Fruit fly (Drosophila melanogaster) whole organism, embryonic: ENCODE results near the gene pug.
A peak's percentile ranks its signal among the peaks of the same experiment; 100 is the strongest.

ENCODE experiments used
- Adf1 ChIP-seq: fragments of 200-800 bp; sonication (Bioruptor generic); IDR thresholded peaks from 2 replicates; pipeline ENCODE4 v1.3.6; 2022; ENCODE audit warnings: missing biosample characterization, missing genetic modification characterization
- Aef1 ChIP-seq: fragments of 200-800 bp; sonication (Bioruptor generic); IDR thresholded peaks from 3 replicates; pipeline ENCODE4 v1.3.6; 2022; ENCODE audit warnings: missing biosample characterization, missing genetic modification characterization
- Awh ChIP-seq: fragments of 200-800 bp; sonication (Bioruptor generic); IDR thresholded peaks from 2 replicates; pipeline ENCODE4, ENCODE4 v1.3.6; 2022; ENCODE audit warnings: missing biosample characterization, missing genetic modification characterization
- CG10979 ChIP-seq: fragments of 200-800 bp; sonication (Bioruptor generic); optimal IDR thresholded peaks from 2 replicates; lab custom pipeline; 2018; ENCODE audit warnings: missing biosample characterization, mild to moderate bottlenecking, missing genetic modification characterization, moderate library complexity
- CG12236 ChIP-seq: fragments of 200-800 bp; sonication (Bioruptor generic); optimal IDR thresholded peaks from 2 replicates; lab custom pipeline; 2016; ENCODE audit warnings: missing biosample characterization, missing genetic modification characterization
- CG1233 ChIP-seq: fragments of 200-800 bp; sonication (Bioruptor generic); optimal IDR thresholded peaks from 4 replicates; lab custom pipeline; 2018; ENCODE audit warnings: missing biosample characterization, mild to moderate bottlenecking, missing genetic modification characterization
- CG12744 ChIP-seq: fragments of 200-800 bp; sonication (Bioruptor generic); optimal IDR thresholded peaks from 2 replicates; lab custom pipeline; 2016; ENCODE audit warnings: missing biosample characterization, missing genetic modification characterization
- CG17385 ChIP-seq: fragments of 200-800 bp; sonication (Bioruptor generic); optimal IDR thresholded peaks from 3 replicates; lab custom pipeline; 2018; ENCODE audit warnings: missing biosample characterization, mild to moderate bottlenecking, missing genetic modification characterization
- CG17568 ChIP-seq: fragments of 200-800 bp; sonication (Bioruptor generic); optimal IDR thresholded peaks from 2 replicates; lab custom pipeline; 2018; ENCODE audit warnings: missing biosample characterization, mild to moderate bottlenecking, missing genetic modification characterization, moderate library complexity
- CG18599 ChIP-seq: fragments of 200-800 bp; sonication (Bioruptor generic); optimal IDR thresholded peaks from 3 replicates; lab custom pipeline; 2017; ENCODE audit warnings: missing biosample characterization, missing genetic modification characterization, mild to moderate bottlenecking, moderate library complexity, missing genetic modification reagents
- CG2129 ChIP-seq: fragments of 200-800 bp; sonication (Bioruptor generic); IDR thresholded peaks from 2 replicates; pipeline ENCODE4 v1.3.6; 2022; ENCODE audit warnings: missing biosample characterization, missing genetic modification characterization; ENCODE audit not compliant: partially characterized antibody
- CG30020 ChIP-seq: fragments of 200-800 bp; optimal IDR thresholded peaks from 2 replicates; lab custom pipeline; 2019; ENCODE audit warnings: missing biosample characterization, mild to moderate bottlenecking, missing genetic modification characterization, moderate library complexity
- CG3065 ChIP-seq: fragments of 200-800 bp; sonication (Bioruptor generic); optimal IDR thresholded peaks from 2 replicates; lab custom pipeline; 2016; ENCODE audit warnings: missing biosample characterization, missing genetic modification characterization
- CG32532 ChIP-seq: fragments of 200-800 bp; sonication (Bioruptor generic); IDR thresholded peaks from 2 replicates; pipeline ENCODE4 v1.3.6; 2022; ENCODE audit warnings: missing biosample characterization, missing genetic modification characterization
- CG3726 ChIP-seq: fragments of 200-800 bp; sonication (Bioruptor generic); IDR thresholded peaks from 3 replicates; pipeline ENCODE4, ENCODE4 v1.3.6; 2022; ENCODE audit warnings: missing biosample characterization, missing genetic modification characterization
- CG4360 ChIP-seq: fragments of 200-800 bp; sonication (Bioruptor generic); IDR thresholded peaks from 2 replicates; pipeline ENCODE4 v1.3.6; 2022; ENCODE audit warnings: missing biosample characterization, missing genetic modification characterization
- CG5245 ChIP-seq: fragments of 200-800 bp; sonication (Bioruptor generic); optimal IDR thresholded peaks from 3 replicates; lab custom pipeline; 2016; ENCODE audit warnings: missing biosample characterization, missing genetic modification characterization
- CG5953 ChIP-seq: fragments of 200-800 bp; sonication (Bioruptor generic); IDR thresholded peaks from 2 replicates; pipeline ENCODE4 v1.3.6; 2022; ENCODE audit warnings: missing biosample characterization, missing genetic modification characterization
- CG6654 ChIP-seq: fragments of 200-800 bp; sonication (Bioruptor generic); optimal IDR thresholded peaks from 2 replicates; lab custom pipeline; 2017; ENCODE audit warnings: missing biosample characterization, mild to moderate bottlenecking, missing genetic modification characterization
- CG6854 ChIP-seq: fragments of 200-800 bp; sonication (Bioruptor generic); optimal IDR thresholded peaks from 3 replicates; lab custom pipeline; 2017; ENCODE audit warnings: missing biosample characterization, mild to moderate bottlenecking, missing genetic modification characterization
- CG7963 ChIP-seq: fragments of 200-800 bp; sonication (Bioruptor generic); IDR thresholded peaks from 3 replicates; pipeline ENCODE4 v1.3.6; 2022; ENCODE audit warnings: missing biosample characterization, missing genetic modification characterization; ENCODE audit not compliant: partially characterized antibody
- CG9727 ChIP-seq: fragments of 200-800 bp; sonication (Bioruptor generic); optimal IDR thresholded peaks from 3 replicates; lab custom pipeline; 2017; ENCODE audit warnings: missing biosample characterization, mild to moderate bottlenecking, missing genetic modification characterization
- D19A ChIP-seq: fragments of 200-800 bp; optimal IDR thresholded peaks from 3 replicates; lab custom pipeline; 2019; ENCODE audit warnings: missing biosample characterization, mild to moderate bottlenecking, missing genetic modification characterization, moderate library complexity
- Gug ChIP-seq: fragments of 200-800 bp; sonication (Bioruptor generic); IDR thresholded peaks from 4 replicates; pipeline ENCODE4 v1.3.6; 2022; ENCODE audit warnings: missing biosample characterization, missing genetic modification characterization
- HHEX ChIP-seq: fragments of 200-800 bp; sonication (Bioruptor generic); optimal IDR thresholded peaks from 3 replicates; lab custom pipeline; 2017; ENCODE audit warnings: missing biosample characterization, mild to moderate bottlenecking, missing genetic modification characterization, missing genetic modification reagents
- HLH3B ChIP-seq: fragments of 200-800 bp; sonication (Bioruptor generic); IDR thresholded peaks from 2 replicates; pipeline ENCODE4 v1.3.6; 2022; ENCODE audit warnings: missing biosample characterization, missing genetic modification characterization
- HmgD ChIP-seq: fragments of 200-800 bp; sonication (Bioruptor generic); optimal IDR thresholded peaks from 3 replicates; lab custom pipeline; 2016; ENCODE audit warnings: missing biosample characterization, missing genetic modification characterization
- Hmr ChIP-seq: fragments of 200-800 bp; sonication (Bioruptor generic); optimal IDR thresholded peaks from 3 replicates; lab custom pipeline; 2017; ENCODE audit warnings: mild to moderate bottlenecking, missing biosample characterization, missing genetic modification reagents, missing genetic modification characterization
- Hmx ChIP-seq: fragments of 200-800 bp; sonication (Bioruptor generic); optimal IDR thresholded peaks from 2 replicates; lab custom pipeline; 2016; ENCODE audit warnings: missing biosample characterization, missing genetic modification characterization
- NC2β ChIP-seq: fragments of 200-800 bp; sonication (Bioruptor generic); optimal IDR thresholded peaks from 2 replicates; lab custom pipeline; 2016; ENCODE audit warnings: missing biosample characterization, missing genetic modification characterization
- NFAT ChIP-seq: fragments of 200-800 bp; sonication (Bioruptor generic); IDR thresholded peaks from 2 replicates; pipeline ENCODE4 v1.3.6; 2022; ENCODE audit warnings: missing biosample characterization, missing genetic modification characterization
- Sox102F ChIP-seq: fragments of 200-800 bp; sonication (Bioruptor generic); optimal IDR thresholded peaks from 2 replicates; lab custom pipeline; 2018; ENCODE audit warnings: missing biosample characterization, mild to moderate bottlenecking, missing genetic modification characterization, moderate library complexity
- Ssrp ChIP-seq: fragments of 200-800 bp; sonication (Bioruptor generic); optimal IDR thresholded peaks from 2 replicates; lab custom pipeline; 2018; ENCODE audit warnings: missing biosample characterization, mild to moderate bottlenecking, missing genetic modification characterization, moderate library complexity
- crol ChIP-seq: fragments of 200-800 bp; sonication (Bioruptor generic); IDR thresholded peaks from 2 replicates; pipeline ENCODE4 v1.3.6; 2022; ENCODE audit warnings: missing biosample characterization, missing genetic modification characterization
- ewg ChIP-seq: fragments of 200-800 bp; sonication (Bioruptor generic); optimal IDR thresholded peaks from 3 replicates; lab custom pipeline; 2017; ENCODE audit warnings: mild to moderate bottlenecking, missing biosample characterization, missing genetic modification reagents, missing genetic modification characterization
- jing ChIP-seq: fragments of 200-800 bp; sonication (Bioruptor generic); optimal IDR thresholded peaks from 2 replicates; lab custom pipeline; 2018; ENCODE audit warnings: missing biosample characterization, mild to moderate bottlenecking, missing genetic modification characterization
- nerfin-2 ChIP-seq: fragments of 200-800 bp; sonication (Bioruptor generic); IDR thresholded peaks from 2 replicates; pipeline ENCODE4 v1.3.6; 2022; ENCODE audit warnings: missing biosample characterization, missing genetic modification characterization; ENCODE audit not compliant: partially characterized antibody
- oc ChIP-seq: fragments of 200-800 bp; sonication (Bioruptor generic); optimal IDR thresholded peaks from 2 replicates; lab custom pipeline; 2018; ENCODE audit warnings: missing biosample characterization, mild to moderate bottlenecking, missing genetic modification characterization, moderate library complexity
- p53 ChIP-seq: fragments of 200-800 bp; sonication (Bioruptor generic); optimal IDR thresholded peaks from 2 replicates; lab custom pipeline; 2016; ENCODE audit warnings: missing biosample characterization, missing genetic modification characterization
- pan ChIP-seq, 4 experiments: fragments of >200 bp in 3 of 4; fragments of 200-800 bp in 1 of 4; sonication (Bioruptor generic) in 1 of 4; optimal IDR thresholded peaks in 3 of 4; IDR thresholded peaks in 1 of 4; 2 replicates each; pipeline versions ENCODE4 v1.3.6 to Lab custom; 2017 to 2022; ENCODE audit warnings: missing biosample characterization in 2 of 4, missing genetic modification characterization in 2 of 4, mixed read lengths in 1 of 4
- peb ChIP-seq: fragments of 200-800 bp; sonication (Bioruptor generic); IDR thresholded peaks from 2 replicates; pipeline ENCODE4 v1.3.6; 2022; ENCODE audit warnings: missing biosample characterization, missing genetic modification characterization
- pros ChIP-seq: fragments of 200-800 bp; sonication (Bioruptor generic); optimal IDR thresholded peaks from 3 replicates; lab custom pipeline; 2019; ENCODE audit warnings: missing biosample characterization, mild to moderate bottlenecking, missing genetic modification characterization, moderate library complexity
- sens ChIP-seq: fragments of 200-800 bp; sonication (Bioruptor generic); peaks from one replicate; lab custom pipeline; 2016; ENCODE audit warnings: missing biosample characterization, missing genetic modification characterization
- seq ChIP-seq: fragments of 200-800 bp; sonication (Bioruptor generic); IDR thresholded peaks from 2 replicates; pipeline ENCODE4 v1.3.6; 2022; ENCODE audit warnings: missing biosample characterization, missing genetic modification characterization
- tio ChIP-seq: fragments of 200-800 bp; sonication (Bioruptor generic); optimal IDR thresholded peaks from 2 replicates; lab custom pipeline; 2017; ENCODE audit warnings: missing biosample characterization, missing genetic modification characterization, inconsistent platforms
- tna ChIP-seq: fragments of 200-800 bp; sonication (Bioruptor generic); IDR thresholded peaks from 2 replicates; pipeline ENCODE4 v1.3.6; 2022; ENCODE audit warnings: missing biosample characterization, missing genetic modification characterization; ENCODE audit not compliant: partially characterized antibody
- tx ChIP-seq: fragments of 200-800 bp; sonication (Bioruptor generic); optimal IDR thresholded peaks from 2 replicates; lab custom pipeline; 2016; ENCODE audit warnings: missing biosample characterization, missing genetic modification characterization
- vnd ChIP-seq: fragments of 200-800 bp; sonication (Bioruptor generic); IDR thresholded peaks from 3 replicates; pipeline ENCODE4 v1.3.6; 2022; ENCODE audit warnings: missing biosample characterization, missing genetic modification characterization; ENCODE audit not compliant: partially characterized antibody
- wdn ChIP-seq: fragments of 200-800 bp; sonication (Bioruptor generic); IDR thresholded peaks from 2 replicates; pipeline ENCODE4 v1.3.6; 2022; ENCODE audit warnings: missing biosample characterization, missing genetic modification characterization

The pug gene

DNA sequence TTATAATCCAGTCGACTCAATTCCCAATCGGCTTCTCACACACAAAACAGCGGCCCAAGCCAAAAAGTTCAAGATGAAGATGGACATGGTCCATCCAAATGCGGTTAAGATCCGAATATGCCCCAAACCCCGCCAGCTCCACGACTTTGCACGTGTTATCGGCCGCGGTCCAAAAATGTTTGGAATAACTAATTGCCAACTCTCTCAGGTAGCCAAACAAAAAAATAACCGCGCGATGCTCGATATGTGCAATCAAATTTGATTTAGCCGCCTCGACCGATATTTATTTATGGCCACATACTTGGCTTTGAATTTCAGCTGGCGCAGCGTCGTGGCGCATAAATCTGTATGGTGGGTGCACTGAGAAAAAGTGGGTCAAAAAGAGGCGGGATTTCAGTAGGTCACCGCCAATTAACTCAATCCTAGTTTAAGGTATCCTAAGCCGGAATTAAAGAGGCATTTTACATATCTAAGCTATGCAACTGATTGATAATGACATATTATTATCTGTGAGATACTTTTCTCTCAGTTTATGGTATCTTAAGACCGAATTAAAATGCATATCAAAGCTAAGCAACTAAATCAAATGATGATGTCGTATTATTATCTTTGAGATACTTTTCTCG lies 47.7 kb upstream of the pug start (continued):
- TF ChIP-seq sens (GFP tag; lab: Kevin White, UChicago) (peak; percentile 89), crol (no peak), CG7963 (GFP tag; lab: Robert Waterston, UW) (no peak), tio (no peak), CG18599 (GFP tag; lab: Kevin White, UChicago) (peak; percentile 7), CG5953 (GFP tag; lab: Robert Waterston, UW) (0 out of 2 replicates have a peak, but pooled peaks have one; percentile 37), CG3726 (GFP tag; lab: Robert Waterston, UW) (peak; percentile 58; the same call in 1 of the 3 replicates), CG12744 (no peak), oc (peak; percentile 4), Hmx (GFP tag; lab: Kevin White, UChicago) (no peak), tna (no peak), nerfin-2 (GFP tag; lab: Robert Waterston, UW) (no peak), CG17385 (peak; percentile 20), CG6854 (GFP tag; lab: Kevin White, UChicago) (no peak), Aef1 (GFP tag; lab: Robert Waterston, UW) (peak; percentile 45; the same call in 2 of the 3 replicates), CG5245 (GFP tag; lab: Kevin White, UChicago) (peak; percentile 24), tx (GFP tag; lab: Kevin White, UChicago) (peak; percentile 3), wdn (GFP tag; lab: Robert Waterston, UW) (no peak), ewg (peak; percentile 39), CG4360 (GFP tag; lab: Robert Waterston, UW) (no peak), p53 (GFP tag; lab: Kevin White, UChicago) (no peak), CG17568 (GFP tag; lab: Kevin White, UChicago) (no peak), CG2129 (GFP tag; lab: Robert Waterston, UW) (no peak), seq (GFP tag; lab: Robert Waterston, UW) (peak; percentile 77), Hmr (GFP tag; lab: Kevin White, UChicago) (peak; percentile 0), CG32532 (GFP tag; lab: Robert Waterston, UW) (no peak), vnd (GFP tag; lab: Robert Waterston, UW) (no peak), HLH3B (GFP tag; lab: Robert Waterston, UW) (peak; percentile 61), pros (GFP tag; lab: Kevin White, UChicago) (peak; percentile 50), D19A (tag; lab: Kevin White, UChicago) (peak; percentile 18), CG9727 (GFP tag; lab: Kevin White, UChicago) (peak; percentile 17), Awh (GFP tag; lab: Robert Waterston, UW) (peak; percentile 48; the same call in 1 of the 2 replicates), Adf1 (no peak), CG10979 (tag; lab: Kevin White, UChicago) (peak; percentile 46), CG6654 (GFP tag; lab: Kevin White, UChicago) (no peak), pan (optimal IDR thresholded peaks at IDR 0.05; lab: Kevin White, UChicago) (no peak), pan (GFP tag; optimal IDR thresholded peaks at IDR 0.05 in 1 of 2, IDR thresholded peaks at IDR 0.05 in 1 of 2) (peak in 1 of 2 experiments; percentile 80), Gug (GFP tag; lab: Robert Waterston, UW) (peak; percentile 41; the same call in 2 of the 4 replicates), NC2β (no peak), CG3065 (GFP tag; lab: Kevin White, UChicago) (no peak), CG12236 (GFP tag; lab: Kevin White, UChicago) (no peak), CG1233 (GFP tag; lab: Kevin White, UChicago) (peak; percentile 13), peb (GFP tag; lab: Robert Waterston, UW) (0 out of 2 replicates have a peak, but pooled peaks have one; percentile 31), CG30020 (tag; lab: Kevin White, UChicago) (no peak), HmgD (GFP tag; lab: Kevin White, UChicago) (no peak), Ssrp (peak; percentile 42), jing (GFP tag; lab: Kevin White, UChicago) (no peak), Sox102F (GFP tag; lab: Kevin White, UChicago) (peak; percentile 76), HHEX (peak; percentile 42), NFAT (GFP tag; lab: Robert Waterston, UW) (no peak)
